Worm (Caenorhabditis elegans): Measurements from ENCODE around the gene C07G1.15.

DNA sequence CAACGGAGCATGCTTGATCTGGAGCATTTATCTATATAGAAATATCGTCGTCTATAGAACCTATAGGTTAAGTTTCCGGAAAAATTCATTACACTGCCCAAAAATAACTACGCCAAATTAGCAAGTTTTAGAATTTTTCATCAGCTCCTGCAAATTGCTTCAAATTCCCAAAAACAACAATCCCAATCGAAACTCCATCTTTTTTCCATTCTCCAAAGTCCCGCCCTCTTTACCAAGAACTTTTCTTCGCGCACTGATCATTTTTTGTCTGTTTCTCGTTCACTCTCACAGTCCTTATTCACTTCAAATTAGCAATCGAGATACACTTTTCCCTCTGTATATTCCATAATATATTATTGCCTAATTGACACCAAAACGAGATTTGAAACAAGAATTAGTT, 36.5 kb downstream of the C07G1.15 start, which contains the start of gene svh-1:
- TF ChIP-seq W03F9.2 (tag; optimal IDR thresholded peaks at IDR 0.05) (no peak), him-1 (tag; optimal IDR thresholded peaks at IDR 0.05) (no peak)

Data from whole organism, L4/young adult.